Fruit fly (Drosophila melanogaster): Measurements from ENCODE around the gene smo.

Gene smo

dm6 chr2L:290373-290772 is 13.0 kb downstream of the smo start:
- TF ChIP-seq CG9705 (GFP tag; optimal IDR thresholded peaks at IDR 0.05) (no peak), Dfd (GFP tag; optimal IDR thresholded peaks at IDR 0.05) (no peak), N (GFP tag; optimal IDR thresholded peaks at IDR 0.05) (no peak), foxo (GFP tag; optimal IDR thresholded peaks at IDR 0.05) (no peak), psq (GFP tag; optimal IDR thresholded peaks at IDR 0.05) (no peak), Hnf4 (GFP tag; optimal IDR thresholded peaks at IDR 0.05) (no peak)

- TF ChIP-seq rgr (GFP tag; optimal IDR thresholded peaks at IDR 0.05) (no peak), dl (GFP tag; optimal IDR thresholded peaks at IDR 0.05; ENCODE audit: insufficient read depth in 1 of 2, partially characterized antibody in 2 of 2) (no peak), lola (GFP tag; optimal IDR thresholded peaks at IDR 0.05) (no peak), sv (GFP tag; optimal IDR thresholded peaks at IDR 0.05) (no peak), Myc (optimal IDR thresholded peaks at IDR 0.05) (no peak), jim (GFP tag; optimal IDR thresholded peaks at IDR 0.05) (no peak), HLH106 (tag; optimal IDR thresholded peaks at IDR 0.05) (no peak), fru (GFP tag; optimal IDR thresholded peaks at IDR 0.05) (no peak), Dfd (GFP tag; optimal IDR thresholded peaks at IDR 0.05) (no peak), Hnf4 (GFP tag; optimal IDR thresholded peaks at IDR 0.05) (no peak), Dif (GFP tag; optimal IDR thresholded peaks at IDR 0.05; ENCODE audit: partially characterized antibody) (no peak), Hr78 (GFP tag; optimal IDR thresholded peaks at IDR 0.05) (no peak), br (GFP tag; optimal IDR thresholded peaks at IDR 0.05) (no peak), dsf (GFP tag; optimal IDR thresholded peaks at IDR 0.05; ENCODE audit: borderline replicate concordance) (no peak), N (GFP tag; optimal IDR thresholded peaks at IDR 0.05) (no peak)
Measured at dm6 chr2L:290949-291348, 13.6 kb downstream of the smo start.

- no peak for TF ChIP-seq Abd-B (GFP tag; optimal IDR thresholded peaks at IDR 0.05)
- TF ChIP-seq Dif (GFP tag; optimal IDR thresholded peaks at IDR 0.05; ENCODE audit: partially characterized antibody), result no peak
- no peak for TF ChIP-seq Vsx2 (GFP tag; optimal IDR thresholded peaks at IDR 0.05; ENCODE audit: partially characterized antibody)
- no peak for TF ChIP-seq pan (optimal IDR thresholded peaks at IDR 0.05)
- TF ChIP-seq fru (GFP tag; optimal IDR thresholded peaks at IDR 0.05), result no peak
- no peak for TF ChIP-seq OdsH (GFP tag; optimal IDR thresholded peaks at IDR 0.05)
- TF ChIP-seq lola (GFP tag; optimal IDR thresholded peaks at IDR 0.05), result no peak
- TF ChIP-seq jim (GFP tag; optimal IDR thresholded peaks at IDR 0.05), result no peak
- no peak for TF ChIP-seq foxo (GFP tag; optimal IDR thresholded peaks at IDR 0.05)
- TF ChIP-seq Jra (GFP tag; optimal IDR thresholded peaks at IDR 0.05), result no peak
- no peak for TF ChIP-seq GATAd (GFP tag; optimal IDR thresholded peaks at IDR 0.05)
- no peak for TF ChIP-seq dl (GFP tag; optimal IDR thresholded peaks at IDR 0.05; ENCODE audit: insufficient read depth in 1 of 2, partially characterized antibody in 2 of 2)
- no peak for TF ChIP-seq CG9705 (GFP tag; optimal IDR thresholded peaks at IDR 0.05)
- TF ChIP-seq brk (GFP tag; optimal IDR thresholded peaks at IDR 0.05), result no peak
- no peak for TF ChIP-seq N (GFP tag; optimal IDR thresholded peaks at IDR 0.05)
- TF ChIP-seq dsf (GFP tag; optimal IDR thresholded peaks at IDR 0.05; ENCODE audit: borderline replicate concordance), result no peak
- TF ChIP-seq psq (GFP tag; optimal IDR thresholded peaks at IDR 0.05), result no peak
- TF ChIP-seq rgr (GFP tag; optimal IDR thresholded peaks at IDR 0.05), result no peak
Measured at dm6 chr2L:291657-292056, 14.3 kb downstream of the smo start, which contains the start of gene CG3625. Gene CG3625, minus strand, starts transcription at chr2L:291795.

- no peak for TF ChIP-seq jim (GFP tag; optimal IDR thresholded peaks at IDR 0.05)
- no peak for TF ChIP-seq Hnf4 (GFP tag; optimal IDR thresholded peaks at IDR 0.05)
Measured at dm6 chr2L:292301-292700, 14.9 kb downstream of the smo start, which contains the start of gene CG11562. Gene CG11562, plus strand, starts transcription at chr2L:292419.

dm6 chr2L:294452-295362 is 17.3 kb downstream of the smo start, which contains the start of the genes U2af38 and Stip1:
Gene U2af38, minus strand, starts transcription at chr2L:294681.
Gene Stip1, plus strand, starts transcription at chr2L:295122.
- no peak for TF ChIP-seq woc (GFP tag; optimal IDR thresholded peaks at IDR 0.05)
- peak; percentile 6 for TF ChIP-seq sv (GFP tag; optimal IDR thresholded peaks at IDR 0.05)
- TF ChIP-seq rgr (GFP tag; optimal IDR thresholded peaks at IDR 0.05), result peak; percentile 36
- no peak for TF ChIP-seq dmrt93B (GFP tag; optimal IDR thresholded peaks at IDR 0.05)
- peak; percentile 28 for TF ChIP-seq Sp1 (GFP tag; optimal IDR thresholded peaks at IDR 0.05)
- TF ChIP-seq HLH106 (tag; optimal IDR thresholded peaks at IDR 0.05), result peak; percentile 14
- TF ChIP-seq Hr83 (GFP tag; optimal IDR thresholded peaks at IDR 0.05; ENCODE audit: poor library complexity, severe bottlenecking), result peak; percentile 29
- no peak for TF ChIP-seq Hnf4 (GFP tag; optimal IDR thresholded peaks at IDR 0.05)
